Worm (Caenorhabditis elegans) whole organism, L1 larva: ENCODE data around the gene miz-1.
A peak's percentile ranks its signal among the peaks of the same experiment; 100 is the strongest.

Experiments used
- C04F5.9 ChIP-seq: sonication (generic microtip); optimal IDR thresholded peaks from 2 replicates; lab custom pipeline; 2016; ENCODE audit warnings: missing genetic modification characterization, missing compliant biosample characterization
- aha-1 ChIP-seq: fragments of 150-350 bp; optimal IDR thresholded peaks from 2 replicates; lab custom pipeline; 2014; ENCODE audit warnings: missing biosample characterization, missing genetic modification characterization
- alr-1 ChIP-seq: fragments of 200-800 bp; sonication (Bioruptor generic); optimal IDR thresholded peaks from 2 replicates; lab custom pipeline; 2018; ENCODE audit warnings: borderline replicate concordance, mild to moderate bottlenecking, missing genetic modification characterization, missing compliant biosample characterization
- ama-1 ChIP-seq: fragments of 150-350 bp; optimal IDR thresholded peaks from 2 replicates; lab custom pipeline; 2014
- blmp-1 ChIP-seq: fragments of 150-350 bp; optimal IDR thresholded peaks from 2 replicates; lab custom pipeline; 2014; ENCODE audit warnings: missing biosample characterization, missing genetic modification characterization
- ceh-8 ChIP-seq: fragments of 200-800 bp; sonication (Bioruptor generic); optimal IDR thresholded peaks from 2 replicates; lab custom pipeline; 2018; ENCODE audit warnings: mild to moderate bottlenecking, missing genetic modification characterization, moderate library complexity, missing compliant biosample characterization
- ceh-82 ChIP-seq, 3 experiments: fragments of 150-350 bp in 1 of 3; sonication (generic microtip) in 2 of 3; optimal IDR thresholded peaks; 2 replicates each; lab custom pipeline; 2014 to 2017; ENCODE audit warnings: missing biosample characterization in 3 of 3, missing genetic modification characterization in 3 of 3
- ces-1 ChIP-seq: fragments of 150-350 bp; optimal IDR thresholded peaks from 2 replicates; lab custom pipeline; 2014; ENCODE audit warnings: missing biosample characterization, missing genetic modification reagents, missing genetic modification characterization
- dpl-1 ChIP-seq, 3 experiments: fragments of 150-350 bp in 2 of 3; sonication (generic microtip) in 1 of 3; optimal IDR thresholded peaks; 2 replicates each; lab custom pipeline; 2014 to 2017; ENCODE audit warnings: missing biosample characterization in 3 of 3, missing genetic modification characterization in 3 of 3, missing genetic modification reagents in 3 of 3
- dsc-1 ChIP-seq: sonication (generic microtip); optimal IDR thresholded peaks from 2 replicates; lab custom pipeline; 2016; ENCODE audit warnings: mild to moderate bottlenecking, missing genetic modification characterization, missing compliant biosample characterization
- egl-13 ChIP-seq: sonication (generic microtip); optimal IDR thresholded peaks from 2 replicates; lab custom pipeline; 2016; ENCODE audit warnings: missing genotype, missing genetic modification reagents, missing genetic modification characterization, missing compliant biosample characterization
- elt-2 ChIP-seq: sonication (generic microtip); optimal IDR thresholded peaks from 2 replicates; lab custom pipeline; 2016; ENCODE audit warnings: missing genetic modification characterization, mild to moderate bottlenecking, inconsistent platforms, missing compliant biosample characterization, missing genetic modification reagents
- elt-3 ChIP-seq, 6 experiments: fragments of 150-350 bp in 1 of 6; sonication (generic microtip); optimal IDR thresholded peaks; 2 replicates each; lab custom pipeline; 2017 to 2018; ENCODE audit warnings: missing biosample characterization in 6 of 6, missing genetic modification characterization in 6 of 6, inconsistent platforms in 1 of 6
- fkh-10 ChIP-seq: sonication (generic microtip); optimal IDR thresholded peaks from 2 replicates; lab custom pipeline; 2017; ENCODE audit warnings: missing biosample characterization, missing genetic modification reagents, missing genetic modification characterization
- fkh-4 ChIP-seq: sonication (generic microtip); optimal IDR thresholded peaks from 2 replicates; lab custom pipeline; 2016; ENCODE audit warnings: missing compliant biosample characterization, missing genetic modification characterization, borderline replicate concordance
- fkh-8 ChIP-seq: sonication (generic microtip); optimal IDR thresholded peaks from 2 replicates; lab custom pipeline; 2016; ENCODE audit warnings: mild to moderate bottlenecking, missing genetic modification characterization, missing compliant biosample characterization
- jun-1 ChIP-seq: fragments of 150-350 bp; optimal IDR thresholded peaks from 2 replicates; lab custom pipeline; 2014; ENCODE audit warnings: missing biosample characterization, missing genetic modification reagents, missing genetic modification characterization
- lin-14 ChIP-seq: fragments of 200-800 bp; sonication (Bioruptor generic); optimal IDR thresholded peaks from 2 replicates; lab custom pipeline; 2018; ENCODE audit warnings: mild to moderate bottlenecking, missing genetic modification characterization, moderate library complexity, missing compliant biosample characterization
- lir-3 ChIP-seq: sonication (generic microtip); optimal IDR thresholded peaks from 2 replicates; lab custom pipeline; 2016; ENCODE audit warnings: mild to moderate bottlenecking, missing genetic modification characterization, moderate library complexity, missing compliant biosample characterization; ENCODE audit not compliant: poor library complexity
- lsy-2 ChIP-seq, 2 experiments: fragments of 150-350 bp; optimal IDR thresholded peaks; 2 replicates each; lab custom pipeline; 2014; ENCODE audit warnings: missing biosample characterization in 2 of 2, missing genetic modification characterization in 2 of 2
- mdl-1 ChIP-seq, 2 experiments: fragments of 150-350 bp; optimal IDR thresholded peaks; 2 replicates each; lab custom pipeline; 2014 to 2017; ENCODE audit warnings: missing biosample characterization in 2 of 2, missing genetic modification characterization in 2 of 2, inconsistent platforms in 1 of 2
- mep-1 ChIP-seq: fragments of 150-350 bp; optimal IDR thresholded peaks from 2 replicates; lab custom pipeline; 2014; ENCODE audit warnings: missing biosample characterization, missing genetic modification characterization
- nhr-20 ChIP-seq: sonication (generic microtip); optimal IDR thresholded peaks from 2 replicates; lab custom pipeline; 2016; ENCODE audit warnings: mild to moderate bottlenecking, missing genetic modification characterization, missing compliant biosample characterization
- nhr-28 ChIP-seq: fragments of 150-350 bp; optimal IDR thresholded peaks from 2 replicates; lab custom pipeline; 2014; ENCODE audit warnings: missing biosample characterization, missing genetic modification characterization
- nhr-47 ChIP-seq: sonication (generic microtip); optimal IDR thresholded peaks from 2 replicates; lab custom pipeline; 2016; ENCODE audit warnings: mild to moderate bottlenecking, missing genetic modification characterization, moderate library complexity, missing compliant biosample characterization
- nhr-71 ChIP-seq: sonication (generic microtip); optimal IDR thresholded peaks from 2 replicates; lab custom pipeline; 2016; ENCODE audit warnings: mild to moderate bottlenecking, missing genetic modification characterization, moderate library complexity, missing compliant biosample characterization
- nhr-76 ChIP-seq: sonication (generic microtip); optimal IDR thresholded peaks from 2 replicates; lab custom pipeline; 2017; ENCODE audit warnings: missing biosample characterization, missing genetic modification characterization
- nhr-77 ChIP-seq: fragments of 150-350 bp; optimal IDR thresholded peaks from 2 replicates; lab custom pipeline; 2014; ENCODE audit warnings: missing biosample characterization, missing genetic modification characterization
- nhr-84 ChIP-seq: sonication (generic microtip); optimal IDR thresholded peaks from 2 replicates; lab custom pipeline; 2017; ENCODE audit warnings: missing biosample characterization, missing genetic modification characterization
- nhr-85 ChIP-seq: sonication (generic microtip); peaks from one replicate; lab custom pipeline; 2016; ENCODE audit warnings: missing genetic modification characterization, inconsistent platforms, missing compliant biosample characterization
- nhr-90 ChIP-seq: sonication (generic microtip); optimal IDR thresholded peaks from 2 replicates; lab custom pipeline; 2016; ENCODE audit warnings: mild to moderate bottlenecking, missing genetic modification characterization, missing compliant biosample characterization; ENCODE audit not compliant: poor library complexity
- rnt-1 ChIP-seq: sonication (generic microtip); optimal IDR thresholded peaks from 2 replicates; lab custom pipeline; 2016; ENCODE audit warnings: mild to moderate bottlenecking, missing genetic modification characterization, moderate library complexity, missing compliant biosample characterization
- skn-1 ChIP-seq: fragments of 150-350 bp; optimal IDR thresholded peaks from 2 replicates; lab custom pipeline; 2014; ENCODE audit warnings: missing biosample characterization, missing genetic modification characterization
- snu-23 ChIP-seq: sonication (generic microtip); optimal IDR thresholded peaks from 2 replicates; lab custom pipeline; 2016; ENCODE audit warnings: missing genetic modification characterization, missing compliant biosample characterization
- sox-4 ChIP-seq: sonication (generic microtip); optimal IDR thresholded peaks from 2 replicates; lab custom pipeline; 2016; ENCODE audit warnings: missing genetic modification characterization, missing compliant biosample characterization
- swsn-7 ChIP-seq: sonication (generic microtip); optimal IDR thresholded peaks from 2 replicates; lab custom pipeline; 2016; ENCODE audit warnings: missing genetic modification characterization, missing compliant biosample characterization
- unc-30 ChIP-seq: sonication (generic microtip); optimal IDR thresholded peaks from 2 replicates; lab custom pipeline; 2017; ENCODE audit warnings: missing biosample characterization, missing genetic modification characterization
- unc-62 ChIP-seq: fragments of 150-350 bp; optimal IDR thresholded peaks from 2 replicates; lab custom pipeline; 2014; ENCODE audit warnings: missing biosample characterization, missing genetic modification reagents, missing genetic modification characterization
- unc-86 ChIP-seq: sonication (generic microtip); optimal IDR thresholded peaks from 2 replicates; lab custom pipeline; 2016; ENCODE audit warnings: missing genetic modification characterization, missing compliant biosample characterization
- unc-98 ChIP-seq: fragments of 200-800 bp; sonication (Bioruptor generic); IDR thresholded peaks from 2 replicates; pipeline ENCODE4 v1.3.6; 2022; ENCODE audit warnings: missing genetic modification characterization, missing compliant biosample characterization
- vab-15 ChIP-seq: sonication (generic microtip); optimal IDR thresholded peaks from 2 replicates; lab custom pipeline; 2017; ENCODE audit warnings: missing genotype, mild to moderate bottlenecking, missing genetic modification characterization, missing compliant biosample characterization
- zag-1 ChIP-seq: fragments of 150-350 bp; optimal IDR thresholded peaks from 2 replicates; lab custom pipeline; 2014; ENCODE audit warnings: missing biosample characterization, missing genetic modification characterization
- ztf-11 ChIP-seq, 2 experiments: sonication (generic microtip); optimal IDR thresholded peaks; 2 replicates each; lab custom pipeline; 2016 to 2017; ENCODE audit warnings: missing genetic modification characterization in 2 of 2, missing biosample characterization in 1 of 2, missing compliant biosample characterization in 1 of 2

The miz-1 gene

DNA sequence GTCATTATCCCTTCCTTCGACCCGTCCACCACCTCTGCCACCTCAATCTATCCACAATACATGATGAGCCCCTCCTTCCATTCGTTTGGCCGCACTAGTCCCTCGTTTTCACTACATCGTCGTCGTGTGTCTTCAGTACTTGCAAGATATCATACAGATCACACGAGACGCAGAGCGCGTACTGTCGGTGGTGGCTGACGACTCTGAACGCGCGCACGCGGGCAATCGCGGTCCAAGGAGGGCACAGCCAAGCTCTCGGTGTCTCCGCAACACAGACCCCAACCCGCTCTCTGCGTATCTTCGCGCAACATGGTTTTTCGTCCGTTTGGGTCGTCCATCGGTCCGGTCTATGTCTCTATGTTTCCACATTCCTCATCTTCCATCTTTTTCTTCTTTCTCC is 4.8 kb downstream of the miz-1 start:
- peak; percentile 36 for TF ChIP-seq lin-14 (GFP tag; lab: Kevin White, UChicago)
- no peak for TF ChIP-seq fkh-10 (GFP tag; lab: Kevin White, UChicago)
- no peak for TF ChIP-seq vab-15 (tag; lab: Kevin White, UChicago)
- TF ChIP-seq ceh-82 (tag; optimal IDR thresholded peaks at IDR 0.05; lab: Kevin White, UChicago) = peak in 2 of 3 experiments; percentile 3 to 22
- TF ChIP-seq nhr-90 (tag; lab: Kevin White, UChicago) = no peak
- TF ChIP-seq elt-3 (tag; optimal IDR thresholded peaks at IDR 0.05; lab: Kevin White, UChicago) = no peak
- no peak for TF ChIP-seq lir-3 (tag; lab: Kevin White, UChicago)
- peak; percentile 8 for TF ChIP-seq swsn-7
- peak; percentile 79 for TF ChIP-seq blmp-1 (tag; lab: Kevin White, UChicago)
- peak in 1 of 2 experiments; percentile 38 for TF ChIP-seq mdl-1 (tag; optimal IDR thresholded peaks at IDR 0.05; lab: Kevin White, UChicago)
- no peak for TF ChIP-seq unc-98 (GFP tag; lab: Robert Waterston, UW)
- peak; percentile 3 for TF ChIP-seq skn-1 (tag; lab: Kevin White, UChicago)
- no peak for TF ChIP-seq nhr-85 (tag; lab: Kevin White, UChicago)
- no peak for TF ChIP-seq ceh-8 (GFP tag; lab: Kevin White, UChicago)
- TF ChIP-seq nhr-47 (tag; lab: Kevin White, UChicago) = peak; percentile 4
- no peak for TF ChIP-seq ces-1 (GFP tag; lab: Kevin White, UChicago)
- peak; percentile 19 for TF ChIP-seq rnt-1 (tag; lab: Kevin White, UChicago)
- TF ChIP-seq fkh-4 = no peak
- TF ChIP-seq nhr-71 (tag; lab: Kevin White, UChicago) = peak; percentile 8
- TF ChIP-seq zag-1 = no peak
- TF ChIP-seq snu-23 (GFP tag; lab: Kevin White, UChicago) = peak; percentile 14
- no peak for TF ChIP-seq nhr-84 (tag; lab: Kevin White, UChicago)
- TF ChIP-seq dpl-1 (GFP tag; optimal IDR thresholded peaks at IDR 0.05; lab: Kevin White, UChicago) = no peak

DNA sequence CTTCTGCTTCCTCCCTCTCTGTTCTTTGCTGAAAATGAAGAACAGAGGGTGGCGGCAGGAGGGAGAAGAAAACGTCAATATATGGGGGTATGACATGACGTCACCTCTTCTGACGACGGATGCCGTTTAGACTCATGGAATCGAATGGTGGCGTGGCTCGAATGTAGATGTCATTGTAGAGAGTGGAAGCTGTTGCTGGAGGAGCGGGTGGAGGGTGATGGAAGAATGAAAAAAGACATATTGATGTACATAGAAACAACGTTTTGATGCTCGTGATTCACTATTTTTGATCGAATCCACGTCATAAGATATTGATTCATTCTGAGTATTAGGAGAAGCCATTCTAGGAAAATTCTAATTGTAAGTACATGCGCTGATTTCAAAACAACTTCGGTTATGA is 6.8 kb downstream of the miz-1 start:
- TF ChIP-seq nhr-28 (tag; lab: Kevin White, UChicago) (no peak), lin-14 (GFP tag; lab: Kevin White, UChicago) (peak; percentile 52), aha-1 (tag; lab: Kevin White, UChicago) (no peak), elt-2 (tag; lab: Kevin White, UChicago) (no peak), elt-3 (tag; optimal IDR thresholded peaks at IDR 0.05; lab: Kevin White, UChicago) (no peak), skn-1 (tag; lab: Kevin White, UChicago) (no peak), alr-1 (no peak), nhr-47 (tag; lab: Kevin White, UChicago) (peak; percentile 66), nhr-71 (tag; lab: Kevin White, UChicago) (peak; percentile 57), jun-1 (tag; lab: Kevin White, UChicago) (no peak), C04F5.9 (tag; lab: Kevin White, UChicago) (no peak), unc-62 (GFP tag; lab: Kevin White, UChicago) (no peak), egl-13 (tag; lab: Kevin White, UChicago) (peak; percentile 8), ceh-82 (tag; optimal IDR thresholded peaks at IDR 0.05; lab: Kevin White, UChicago) (no peak), sox-4 (tag; lab: Kevin White, UChicago) (no peak), unc-30 (tag; lab: Kevin White, UChicago) (no peak), ztf-11 (tag; optimal IDR thresholded peaks at IDR 0.05; lab: Kevin White, UChicago) (peak in 1 of 2 experiments; percentile 27), dsc-1 (peak; percentile 67), dpl-1 (GFP tag; optimal IDR thresholded peaks at IDR 0.05; lab: Kevin White, UChicago) (no peak), nhr-77 (tag; lab: Kevin White, UChicago) (no peak), nhr-20 (tag; lab: Kevin White, UChicago) (no peak), unc-86 (tag; lab: Kevin White, UChicago) (peak; percentile 14), nhr-76 (tag; lab: Kevin White, UChicago) (no peak), lsy-2 (tag; optimal IDR thresholded peaks at IDR 0.05; lab: Kevin White, UChicago) (peak in 1 of 2 experiments; percentile 17), rnt-1 (tag; lab: Kevin White, UChicago) (no peak), ama-1 (lab: Kevin White, UChicago) (no peak), fkh-8 (tag; lab: Kevin White, UChicago) (peak; percentile 77), mep-1 (peak; percentile 7)
